In genomic region chr3L:12495312-12495725, dm6 we compare ENCODE assay signal across 5 fruit fly cellular contexts.
A peak's percentile ranks its signal among the peaks of the same experiment; 100 is the strongest.
TF ChIP-seq lines count a peak whose summit lies in the region.

No protein-coding gene starts in this region.

- TF ChIP-seq CTCF in whole organism, embryonic (GFP tag; optimal IDR thresholded peaks at IDR 0.05; lab: Kevin White, UChicago), result no peak

TF ChIP-seq in whole organism, adult, 20 proteins besides CTCF, POLR2A, EP300 and RAD21:
- TF ChIP-seq Crg-1 (GFP tag; optimal IDR thresholded peaks at IDR 0.05; lab: Kevin White, UChicago) (no peak), ovo (GFP tag; optimal IDR thresholded peaks at IDR 0.05; lab: Kevin White, UChicago) (no peak), Hr96 (GFP tag; optimal IDR thresholded peaks at IDR 0.05; lab: Kevin White, UChicago) (no peak), pad (GFP tag; optimal IDR thresholded peaks at IDR 0.05; lab: Kevin White, UChicago) (no peak), CG5204 (GFP tag; optimal IDR thresholded peaks at IDR 0.05; lab: Kevin White, UChicago) (peak; percentile 27), Clk (GFP tag; optimal IDR thresholded peaks at IDR 0.05; lab: Kevin White, UChicago) (no peak), CG12768 (GFP tag; optimal IDR thresholded peaks at IDR 0.05; lab: Kevin White, UChicago) (no peak), Mnt (GFP tag; optimal IDR thresholded peaks at IDR 0.05; lab: Kevin White, UChicago) (no peak)

TF ChIP-seq in whole organism, embryonic, 481 proteins besides CTCF, POLR2A, EP300 and RAD21 (continues in another document):
- TF ChIP-seq CG1233 (GFP tag; optimal IDR thresholded peaks at IDR 0.05; lab: Kevin White, UChicago) (peak; percentile 45), CG4360 (GFP tag; IDR thresholded peaks at IDR 0.05; lab: Robert Waterston, UW) (no peak), CG5245 (GFP tag; optimal IDR thresholded peaks at IDR 0.05; lab: Kevin White, UChicago) (no peak), CG11560 (tag; IDR thresholded peaks at IDR 0.05; lab: Robert Waterston, UW) (0 out of 3 replicates have a peak, but pooled peaks have one; percentile 30), Hmx (GFP tag; optimal IDR thresholded peaks at IDR 0.05; lab: Kevin White, UChicago) (no peak), ind (GFP tag; optimal IDR thresholded peaks at IDR 0.05; lab: Kevin White, UChicago) (peak; percentile 37), hkb (optimal IDR thresholded peaks at IDR 0.05; lab: Kevin White, UChicago) (no peak), hkb (GFP tag; IDR thresholded peaks at IDR 0.05; lab: Robert Waterston, UW) (peak; percentile 39; the same call in 1 of the 2 replicates), ATbp (GFP tag; optimal IDR thresholded peaks at IDR 0.05; lab: Kevin White, UChicago) (peak; percentile 24), grau (tag; optimal IDR thresholded peaks at IDR 0.05; lab: Kevin White, UChicago) (peak; percentile 64), Usf (GFP tag; optimal IDR thresholded peaks at IDR 0.05; lab: Kevin White, UChicago) (peak; percentile 34), sima (GFP tag; optimal IDR thresholded peaks at IDR 0.05; lab: Kevin White, UChicago) (no peak), Poxn (GFP tag; IDR thresholded peaks at IDR 0.05; lab: Robert Waterston, UW) (no peak), HLH3B (GFP tag; IDR thresholded peaks at IDR 0.05; lab: Robert Waterston, UW) (no peak), ap (GFP tag; IDR thresholded peaks at IDR 0.05; lab: Robert Waterston, UW) (no peak), Lim3 (GFP tag; IDR thresholded peaks at IDR 0.05; lab: Robert Waterston, UW) (no peak), Doc2 (GFP tag; IDR thresholded peaks at IDR 0.05; lab: Robert Waterston, UW) (no peak), danr (GFP tag; IDR thresholded peaks at IDR 0.05; lab: Robert Waterston, UW) (no peak), mam (GFP tag; optimal IDR thresholded peaks at IDR 0.05; lab: Kevin White, UChicago) (peak; percentile 8), CG32532 (GFP tag; IDR thresholded peaks at IDR 0.05; lab: Robert Waterston, UW) (peak; percentile 4; the same call in 1 of the 2 replicates), NfI (GFP tag; optimal IDR thresholded peaks at IDR 0.05; lab: Kevin White, UChicago) (peak; percentile 31)

TF ChIP-seq in whole organism, prepupa, 60 proteins besides CTCF, POLR2A, EP300 and RAD21 (continues in another document):
- peak; percentile 87 for TF ChIP-seq OdsH (GFP tag; optimal IDR thresholded peaks at IDR 0.05; lab: Kevin White, UChicago)
- TF ChIP-seq CG3919 (GFP tag; optimal IDR thresholded peaks at IDR 0.05; lab: Kevin White, UChicago), result peak; percentile 89
- peak; percentile 80 for TF ChIP-seq dsx (GFP tag; optimal IDR thresholded peaks at IDR 0.05; lab: Kevin White, UChicago; ENCODE audit: poor library complexity, severe bottlenecking)
- TF ChIP-seq Ets96B (tag; optimal IDR thresholded peaks at IDR 0.05; lab: Kevin White, UChicago), result peak; percentile 80
- peak; percentile 91 for TF ChIP-seq lz (GFP tag; optimal IDR thresholded peaks at IDR 0.05; lab: Kevin White, UChicago)
- TF ChIP-seq CG6276 (GFP tag; optimal IDR thresholded peaks at IDR 0.05; lab: Kevin White, UChicago), result peak; percentile 92
- TF ChIP-seq topi (GFP tag; optimal IDR thresholded peaks at IDR 0.05; lab: Kevin White, UChicago), result peak; percentile 91
- peak; percentile 98 for TF ChIP-seq Eip78C (GFP tag; lab: Kevin White, UChicago)
- no peak for TF ChIP-seq Hr38 (GFP tag; optimal IDR thresholded peaks at IDR 0.05; lab: Kevin White, UChicago)
- TF ChIP-seq Lpt (GFP tag; optimal IDR thresholded peaks at IDR 0.05; lab: Kevin White, UChicago), result peak; percentile 86
- peak; percentile 88 for TF ChIP-seq cyc (GFP tag; optimal IDR thresholded peaks at IDR 0.05; lab: Kevin White, UChicago)
- peak; percentile 88 for TF ChIP-seq Eip75B (GFP tag; optimal IDR thresholded peaks at IDR 0.05; lab: Kevin White, UChicago)
- TF ChIP-seq CG6808 (GFP tag; optimal IDR thresholded peaks at IDR 0.05; lab: Kevin White, UChicago), result peak; percentile 92
- TF ChIP-seq vri (GFP tag; optimal IDR thresholded peaks at IDR 0.05; lab: Kevin White, UChicago), result peak; percentile 84
- peak; percentile 90 for TF ChIP-seq CG31627 (GFP tag; optimal IDR thresholded peaks at IDR 0.05; lab: Kevin White, UChicago)
- TF ChIP-seq CG32006 (GFP tag; optimal IDR thresholded peaks at IDR 0.05; lab: Kevin White, UChicago), result peak; percentile 95
- peak; percentile 20 to 90 for TF ChIP-seq salr (GFP tag; optimal IDR thresholded peaks at IDR 0.05; lab: Kevin White, UChicago)
- TF ChIP-seq acj6 (GFP tag; optimal IDR thresholded peaks at IDR 0.05; lab: Kevin White, UChicago), result peak; percentile 90
- peak; percentile 82 for TF ChIP-seq CG10631 (GFP tag; optimal IDR thresholded peaks at IDR 0.05; lab: Kevin White, UChicago)
- TF ChIP-seq net (GFP tag; optimal IDR thresholded peaks at IDR 0.05; lab: Kevin White, UChicago), result peak; percentile 89
- no peak for TF ChIP-seq fkh (GFP tag; optimal IDR thresholded peaks at IDR 0.05; lab: Kevin White, UChicago)
- peak; percentile 59 for TF ChIP-seq CG11294 (GFP tag; IDR thresholded peaks at IDR 0.05; lab: Robert Waterston, UW)

TF ChIP-seq in whole organism, pupa, 21 proteins besides CTCF, POLR2A, EP300 and RAD21:
- peak; percentile 95 for TF ChIP-seq CG14655 (GFP tag; optimal IDR thresholded peaks at IDR 0.05; lab: Kevin White, UChicago)
- TF ChIP-seq Pif1B (GFP tag; optimal IDR thresholded peaks at IDR 0.05; lab: Kevin White, UChicago), result peak; percentile 83
- TF ChIP-seq CG12605 (GFP tag; IDR thresholded peaks at IDR 0.05; lab: Robert Waterston, UW), result 0 out of 2 replicates have a peak, but pooled peaks have one; percentile 20
- TF ChIP-seq CG15710 (tag; optimal IDR thresholded peaks at IDR 0.05; lab: Kevin White, UChicago), result peak; percentile 85
- peak; percentile 60 for TF ChIP-seq gl (tag; optimal IDR thresholded peaks at IDR 0.05; lab: Kevin White, UChicago)
- TF ChIP-seq CG9948 (tag; optimal IDR thresholded peaks at IDR 0.05; lab: Kevin White, UChicago), result peak; percentile 82
- TF ChIP-seq rn (GFP tag; IDR thresholded peaks at IDR 0.05; lab: Robert Waterston, UW), result 0 out of 2 replicates have a peak, but pooled peaks have one; percentile 25
- TF ChIP-seq CG32121 (GFP tag; IDR thresholded peaks at IDR 0.05; lab: Robert Waterston, UW), result peak; percentile 73
- peak; percentile 75 for TF ChIP-seq D1 (tag; optimal IDR thresholded peaks at IDR 0.05; lab: Kevin White, UChicago)
- peak; percentile 69; the same call in 2 of the 3 replicates for TF ChIP-seq fd96Ca (GFP tag; IDR thresholded peaks at IDR 0.05; lab: Robert Waterston, UW)
- TF ChIP-seq CG8159 (tag; optimal IDR thresholded peaks at IDR 0.05; lab: Kevin White, UChicago), result peak; percentile 87
- TF ChIP-seq CG10348 (GFP tag; IDR thresholded peaks at IDR 0.05; lab: Robert Waterston, UW), result peak; percentile 20; the same call in 1 of the 2 replicates
- peak; percentile 75 for TF ChIP-seq CG34367 (tag; optimal IDR thresholded peaks at IDR 0.05; lab: Kevin White, UChicago)
- peak; percentile 86 for TF ChIP-seq Snoo (tag; optimal IDR thresholded peaks at IDR 0.05; lab: Kevin White, UChicago)
- TF ChIP-seq Pif1A (GFP tag; optimal IDR thresholded peaks at IDR 0.05; lab: Kevin White, UChicago), result peak; percentile 84
- peak; percentile 92 for TF ChIP-seq CG8301 (tag; optimal IDR thresholded peaks at IDR 0.05; lab: Kevin White, UChicago)
- no peak for TF ChIP-seq EcR (GFP tag; optimal IDR thresholded peaks at IDR 0.05; lab: Kevin White, UChicago)
- no peak for TF ChIP-seq CG13204 (GFP tag; optimal IDR thresholded peaks at IDR 0.05; lab: Kevin White, UChicago)
- TF ChIP-seq CG4496 (GFP tag; IDR thresholded peaks at IDR 0.05; lab: Robert Waterston, UW), result no peak; the same call in none of the 3 replicates
- peak; percentile 76 for TF ChIP-seq CG17806 (tag; optimal IDR thresholded peaks at IDR 0.05; lab: Kevin White, UChicago)
- peak; percentile 67 for TF ChIP-seq Ets98B (GFP tag; IDR thresholded peaks at IDR 0.05; lab: Robert Waterston, UW)

TF ChIP-seq in whole organism, wandering third instar larva, 38 proteins besides CTCF, POLR2A, EP300 and RAD21 (continues in another document):
- TF ChIP-seq Abd-B (GFP tag; optimal IDR thresholded peaks at IDR 0.05; lab: Kevin White, UChicago), result no peak
- peak; percentile 3 for TF ChIP-seq Jra (GFP tag; optimal IDR thresholded peaks at IDR 0.05; lab: Kevin White, UChicago)
- no peak for TF ChIP-seq lola (GFP tag; optimal IDR thresholded peaks at IDR 0.05; lab: Kevin White, UChicago)
- no peak for TF ChIP-seq Hr83 (GFP tag; optimal IDR thresholded peaks at IDR 0.05; lab: Kevin White, UChicago; ENCODE audit: poor library complexity, severe bottlenecking)
- peak; percentile 12 for TF ChIP-seq Mio (GFP tag; optimal IDR thresholded peaks at IDR 0.05; lab: Kevin White, UChicago)
- TF ChIP-seq dmrt93B (GFP tag; optimal IDR thresholded peaks at IDR 0.05; lab: Kevin White, UChicago), result peak; percentile 86
- no peak for TF ChIP-seq dl (GFP tag; optimal IDR thresholded peaks at IDR 0.05; lab: Kevin White, UChicago; ENCODE audit: insufficient read depth in 1 of 2, partially characterized antibody in 2 of 2)
- TF ChIP-seq tai (GFP tag; optimal IDR thresholded peaks at IDR 0.05; lab: Kevin White, UChicago), result no peak
- TF ChIP-seq Myc (optimal IDR thresholded peaks at IDR 0.05; lab: Kevin White, UChicago), result no peak
- no peak for TF ChIP-seq jim (GFP tag; optimal IDR thresholded peaks at IDR 0.05; lab: Kevin White, UChicago)
- TF ChIP-seq Hr78 (GFP tag; optimal IDR thresholded peaks at IDR 0.05; lab: Kevin White, UChicago), result no peak
- peak; percentile 86 for TF ChIP-seq OdsH (GFP tag; optimal IDR thresholded peaks at IDR 0.05; lab: Kevin White, UChicago)
- peak in 1 of 2 experiments; percentile 87 for TF ChIP-seq foxo (GFP tag; optimal IDR thresholded peaks at IDR 0.05; lab: Kevin White, UChicago)
- peak; percentile 70 for TF ChIP-seq sage (GFP tag; optimal IDR thresholded peaks at IDR 0.05; lab: Kevin White, UChicago)
- TF ChIP-seq ey (GFP tag; optimal IDR thresholded peaks at IDR 0.05; lab: Kevin White, UChicago), result peak; percentile 87
- TF ChIP-seq CG9705 (GFP tag; optimal IDR thresholded peaks at IDR 0.05; lab: Kevin White, UChicago), result peak; percentile 81
- peak; percentile 88 for TF ChIP-seq h (GFP tag; optimal IDR thresholded peaks at IDR 0.05; lab: Kevin White, UChicago)
- TF ChIP-seq N (GFP tag; optimal IDR thresholded peaks at IDR 0.05; lab: Kevin White, UChicago), result no peak
- TF ChIP-seq CrebA (GFP tag; optimal IDR thresholded peaks at IDR 0.05; lab: Kevin White, UChicago; ENCODE audit: borderline replicate concordance), result no peak
- TF ChIP-seq brk (GFP tag; optimal IDR thresholded peaks at IDR 0.05; lab: Kevin White, UChicago), result no peak
- TF ChIP-seq Sp1 (GFP tag; optimal IDR thresholded peaks at IDR 0.05; lab: Kevin White, UChicago), result peak; percentile 91
- TF ChIP-seq woc (GFP tag; optimal IDR thresholded peaks at IDR 0.05; lab: Kevin White, UChicago), result peak; percentile 83
- no peak for TF ChIP-seq pan (optimal IDR thresholded peaks at IDR 0.05; lab: Kevin White, UChicago)
- TF ChIP-seq dsf (GFP tag; optimal IDR thresholded peaks at IDR 0.05; lab: Kevin White, UChicago; ENCODE audit: borderline replicate concordance), result peak; percentile 18
- TF ChIP-seq Dif (GFP tag; optimal IDR thresholded peaks at IDR 0.05; lab: Kevin White, UChicago; ENCODE audit: partially characterized antibody), result no peak
- TF ChIP-seq Dfd (GFP tag; optimal IDR thresholded peaks at IDR 0.05; lab: Kevin White, UChicago), result no peak
